Worm (Caenorhabditis elegans): ENCODE results near the gene srh-308.
"Not testable (repeated sequence)": the region's sequence is repeated elsewhere in the genome, so short reads cannot be mapped to it uniquely, and the experiment has no call there.

srh-308 gene

ce11 chrV:14055097-14055496, 37.7 kb upstream of the srh-308 start (continued):
- TF ChIP-seq daf-16 (GFP tag; optimal IDR thresholded peaks at IDR 0.05) (peak; percentile 28 to 38), daf-16 (tag; optimal IDR thresholded peaks at IDR 0.05) (peak; percentile 43), dmd-9 (GFP tag; IDR thresholded peaks at IDR 0.05) (peak; percentile 99), hif-1 (tag; optimal IDR thresholded peaks at IDR 0.05) (peak; percentile 61 to 94), rbr-2 (tag; optimal IDR thresholded peaks at IDR 0.05) (peak; percentile 92), daf-8 (GFP tag; IDR thresholded peaks at IDR 0.05) (0 out of 2 replicates have a peak, but pooled peaks have one; percentile 28), skn-1 (tag; optimal IDR thresholded peaks at IDR 0.05) (peak; percentile 51), jun-1 (tag; optimal IDR thresholded peaks at IDR 0.05) (peak; percentile 39), Y75B8A.6 (GFP tag; IDR thresholded peaks at IDR 0.05) (peak; percentile 91; the same call in 1 of the 2 replicates), zip-11 (GFP tag; IDR thresholded peaks at IDR 0.05) (0 out of 2 replicates have a peak, but pooled peaks have one; percentile 34), mdt-29 (GFP tag; IDR thresholded peaks at IDR 0.05) (peak; percentile 94)

ce11 chrV:14049274-14049673, 31.9 kb upstream of the srh-308 start, which contains the start of gene F58D12.1:
Gene F58D12.1, plus strand, starts transcription at chrV:14049574.
- TF ChIP-seq daf-19 (GFP tag; conservative IDR thresholded peaks at IDR 0.05); unc-62 (GFP tag; optimal IDR thresholded peaks at IDR 0.05 in 1 of 2); unc-62 (tag; optimal IDR thresholded peaks at IDR 0.05); D1046.2 (GFP tag; IDR thresholded peaks at IDR 0.05): not testable (repeated sequence)

DNA sequence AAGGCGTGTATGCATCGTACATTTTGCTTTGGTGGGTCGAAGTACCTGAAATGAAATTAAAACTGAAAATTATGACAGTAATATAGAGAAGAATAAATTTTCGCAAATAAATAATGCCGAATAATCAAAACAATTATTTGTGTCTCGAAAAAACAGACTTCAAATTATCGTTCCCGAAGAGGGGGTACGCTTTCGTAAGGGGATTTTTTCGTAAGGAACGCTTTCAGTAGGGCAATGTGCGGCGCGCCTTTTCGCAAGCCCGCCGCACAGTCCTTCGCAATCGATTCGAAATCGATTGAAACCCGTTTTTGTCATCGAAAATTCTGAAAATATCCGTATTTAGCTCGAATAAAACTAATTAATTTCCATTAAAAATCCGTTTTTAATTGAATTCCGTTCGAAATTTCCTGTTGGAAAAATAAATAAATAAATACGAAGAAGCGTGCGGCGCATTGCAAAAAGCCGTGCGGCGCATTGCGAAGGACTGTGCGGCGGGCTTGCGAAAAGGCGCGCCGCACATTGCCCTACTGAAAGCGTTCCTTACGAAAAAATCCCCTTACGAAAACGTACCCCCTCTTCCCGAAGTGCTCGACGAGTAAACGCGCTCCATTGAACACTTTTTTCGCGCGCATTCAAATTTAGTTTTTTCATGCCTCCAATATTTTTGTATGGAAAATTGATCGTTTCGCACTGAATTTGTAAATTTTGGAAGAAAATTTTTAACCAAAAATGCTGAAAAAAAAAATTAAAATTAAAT, 21.1 kb upstream of the srh-308 start, which contains the start of gene vps-39:
Gene vps-39, minus strand, starts transcription at position 51 of the 757 bp plus-strand sequence.
- TF ChIP-seq ctbp-1 (GFP tag; IDR thresholded peaks at IDR 0.05) (peak; percentile 90), Y48G9A.11 (GFP tag; IDR thresholded peaks at IDR 0.05) (peak; percentile 86), ZK337.2 (GFP tag; IDR thresholded peaks at IDR 0.05) (0 out of 2 replicates have a peak, but pooled peaks have one; percentile 67), pha-4 (GFP tag; IDR thresholded peaks at IDR 0.05) (peak; percentile 86), mes-2 (tag; optimal IDR thresholded peaks at IDR 0.05; ENCODE audit: poor library complexity, severe bottlenecking) (peak; percentile 57), unc-130 (GFP tag; optimal IDR thresholded peaks at IDR 0.05) (peak; percentile 43), lim-7 (GFP tag; IDR thresholded peaks at IDR 0.05) (0 out of 2 replicates have a peak, but pooled peaks have one; percentile 51), Y105C5A.15 (GFP tag; IDR thresholded peaks at IDR 0.05) (peak; percentile 67; the same call in 1 of the 2 replicates), tra-1 (GFP tag; IDR thresholded peaks at IDR 0.05) (peak; percentile 76; the same call in 1 of the 2 replicates), php-3 (GFP tag; IDR thresholded peaks at IDR 0.05) (peak; percentile 86), egl-43 (GFP tag; IDR thresholded peaks at IDR 0.05) (peak; percentile 92), mdt-29 (GFP tag; IDR thresholded peaks at IDR 0.05) (peak; percentile 83), madf-5 (GFP tag; IDR thresholded peaks at IDR 0.05) (0 out of 4 replicates have a peak, but pooled peaks of 1 of the 2 experiments have one; percentile 32), F37D6.2 (tag; optimal IDR thresholded peaks at IDR 0.05) (peak; percentile 32), snpc-1.2 (GFP tag; IDR thresholded peaks at IDR 0.05) (peak; percentile 90), ceh-44 (GFP tag; IDR thresholded peaks at IDR 0.05) (peak; percentile 89), F44E2.7 (GFP tag; IDR thresholded peaks at IDR 0.05) (peak; percentile 66; the same call in 1 of the 2 replicates), D1046.2 (GFP tag; IDR thresholded peaks at IDR 0.05) (peak; percentile 94), madf-9 (GFP tag; conservative IDR thresholded peaks at IDR 0.05) (peak; percentile 87), zfp-3 (GFP tag; conservative IDR thresholded peaks at IDR 0.05) (peak; percentile 90), arid-1 (GFP tag; conservative IDR thresholded peaks at IDR 0.05) (peak; percentile 84), duxl-1 (tag; optimal IDR thresholded peaks at IDR 0.05; ENCODE audit: poor library complexity) (peak; percentile 47), dmd-9 (GFP tag; IDR thresholded peaks at IDR 0.05) (peak; percentile 93), lin-15B (tag; optimal IDR thresholded peaks at IDR 0.05) (peak; percentile 17), lin-1 (GFP tag; IDR thresholded peaks at IDR 0.05) (peak; percentile 68), saeg-2 (GFP tag; IDR thresholded peaks at IDR 0.05) (peak; percentile 92), hlh-11 (tag; optimal IDR thresholded peaks at IDR 0.05) (peak; percentile 54), dmd-6 (GFP tag; IDR thresholded peaks at IDR 0.05) (peak; percentile 89), ceh-20 (GFP tag; IDR thresholded peaks at IDR 0.05) (peak; percentile 96), lin-29 (GFP tag; IDR thresholded peaks at IDR 0.05) (peak; percentile 86), vab-7 (GFP tag; IDR thresholded peaks at IDR 0.05) (peak; percentile 95), tag-97 (GFP tag; IDR thresholded peaks at IDR 0.05) (0 out of 2 replicates have a peak, but pooled peaks have one; percentile 42)
- not testable (repeated sequence) for TF ChIP-seq pha-4 (tag; optimal IDR thresholded peaks at IDR 0.05)

Data from whole organism, L4 larva.